Worm (Caenorhabditis elegans): ENCODE measurements around the gene cpsf-1.
"Not testable (repeated sequence)": the region's sequence is repeated elsewhere in the genome, so short reads cannot be mapped to it uniquely, and the experiment has no call there.

The cpsf-1 gene

DNA sequence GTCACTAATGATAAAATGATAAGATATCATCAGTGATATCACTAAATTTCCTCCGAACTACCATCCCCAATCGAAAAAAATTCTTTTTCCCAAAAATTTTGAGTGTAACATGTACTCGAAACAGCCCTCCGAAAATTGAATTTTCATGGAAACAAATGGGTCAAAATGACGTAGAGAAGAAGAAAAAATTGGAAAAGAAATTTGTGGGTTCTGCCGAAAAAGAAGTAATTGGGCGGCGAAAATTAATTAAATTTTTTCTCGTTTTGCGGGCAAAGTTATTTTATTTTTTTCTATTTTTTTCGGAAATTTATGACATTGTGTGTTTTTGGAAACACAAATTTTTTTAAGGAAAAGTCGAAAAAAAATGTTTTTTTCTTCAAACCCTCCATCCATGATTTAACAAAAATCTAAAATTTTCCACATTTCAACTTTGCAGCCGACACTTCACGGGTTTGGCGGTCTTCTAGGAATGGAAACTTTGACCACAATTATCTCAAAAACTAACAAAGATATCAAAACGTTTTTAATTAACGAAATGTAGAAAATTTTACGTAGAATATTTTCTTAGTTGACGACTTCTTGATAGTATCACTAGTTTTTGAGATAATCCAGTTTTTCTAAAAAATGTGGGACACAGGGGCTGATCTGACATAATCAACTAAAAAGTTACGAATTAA, 44.5 kb upstream of the cpsf-1 start:
- TF ChIP-seq egl-27 (tag; optimal IDR thresholded peaks at IDR 0.05) (no peak), fkh-10 (GFP tag; optimal IDR thresholded peaks at IDR 0.05) (no peak), lsy-12 (tag; optimal IDR thresholded peaks at IDR 0.05) (no peak), pha-4 (tag; optimal IDR thresholded peaks at IDR 0.05) (no peak), elt-2 (tag; optimal IDR thresholded peaks at IDR 0.05) (no peak), ceh-16 (tag; optimal IDR thresholded peaks at IDR 0.05) (no peak), nhr-77 (tag; optimal IDR thresholded peaks at IDR 0.05) (no peak), nhr-12 (tag; optimal IDR thresholded peaks at IDR 0.05) (no peak), ceh-9 (tag; optimal IDR thresholded peaks at IDR 0.05) (no peak), elt-3 (tag; optimal IDR thresholded peaks at IDR 0.05) (no peak), skn-1 (tag; optimal IDR thresholded peaks at IDR 0.05) (no peak), lin-39 (tag; optimal IDR thresholded peaks at IDR 0.05) (no peak), ZK546.5 (tag; optimal IDR thresholded peaks at IDR 0.05) (no peak)

DNA sequence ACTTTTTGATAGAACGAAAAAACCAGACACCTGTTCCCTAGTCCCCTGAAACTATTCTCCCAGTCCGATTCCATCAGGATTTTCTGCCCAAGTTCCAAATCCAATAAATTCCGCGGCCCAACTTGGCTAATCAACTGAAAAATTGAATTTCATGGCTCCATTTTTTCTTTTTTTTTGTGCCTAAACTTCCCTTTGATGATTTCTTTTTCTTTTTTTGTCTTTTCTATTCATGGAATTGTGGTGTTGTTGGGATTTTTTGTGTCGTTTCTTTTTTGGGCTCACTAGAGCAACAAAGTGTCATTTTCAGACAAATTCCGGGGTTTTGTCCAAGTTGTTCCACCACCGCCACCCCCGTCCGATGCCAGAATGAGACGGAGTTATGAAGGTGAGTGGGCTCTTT, 33.1 kb upstream of the cpsf-1 start, which contains the start of gene arrd-26:
TSS of gene arrd-26 (plus strand) at position 301 of the 400 bp plus-strand sequence.
- no peak for TF ChIP-seq nhr-76 (tag; optimal IDR thresholded peaks at IDR 0.05)
- TF ChIP-seq nhr-28 (tag; optimal IDR thresholded peaks at IDR 0.05), result no peak
- TF ChIP-seq hmg-11 (tag; optimal IDR thresholded peaks at IDR 0.05), result no peak
- no peak for TF ChIP-seq skn-1 (tag; optimal IDR thresholded peaks at IDR 0.05)
- no peak for TF ChIP-seq ztf-4 (tag; optimal IDR thresholded peaks at IDR 0.05)
- no peak for TF ChIP-seq elt-1 (tag; optimal IDR thresholded peaks at IDR 0.05)
- no peak for TF ChIP-seq lsy-12 (tag; optimal IDR thresholded peaks at IDR 0.05)
- TF ChIP-seq ceh-9 (tag; optimal IDR thresholded peaks at IDR 0.05), result no peak

- no peak for TF ChIP-seq ceh-16 (tag; optimal IDR thresholded peaks at IDR 0.05)
- no peak for TF ChIP-seq nhr-23 (tag; optimal IDR thresholded peaks at IDR 0.05)
Measured at ce11 chrIV:2059011-2059410, 26.2 kb upstream of the cpsf-1 start, which contains the start of gene R05C11.2. R05C11.2 (minus strand) TSS chrIV:2059111.

DNA sequence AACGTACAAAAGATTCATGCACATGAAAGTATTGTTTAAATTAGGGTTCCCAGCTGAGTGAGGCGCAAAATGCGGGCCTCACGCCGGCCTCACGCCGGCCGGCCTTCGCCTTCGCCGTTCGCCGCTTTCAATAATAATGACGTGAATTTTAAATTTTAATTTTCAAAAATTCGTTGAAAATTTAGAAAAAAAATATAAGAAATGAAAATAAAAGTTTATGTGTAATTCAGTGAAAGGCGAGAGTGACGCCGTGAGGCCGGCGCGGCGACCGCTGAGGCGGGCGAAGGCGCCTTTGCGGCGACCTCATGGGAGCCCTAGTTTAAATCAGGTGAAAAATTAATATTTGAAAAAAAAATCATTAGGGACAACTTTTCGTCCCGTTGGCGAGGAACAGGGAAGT, 24.7 kb upstream of the cpsf-1 start:
- TF ChIP-seq ama-1 (optimal IDR thresholded peaks at IDR 0.05) (no peak), hmg-11 (tag; optimal IDR thresholded peaks at IDR 0.05) (no peak), egl-27 (tag; optimal IDR thresholded peaks at IDR 0.05) (no peak), nhr-11 (tag; optimal IDR thresholded peaks at IDR 0.05) (no peak), nhr-28 (tag; optimal IDR thresholded peaks at IDR 0.05) (no peak), mml-1 (tag; optimal IDR thresholded peaks at IDR 0.05) (no peak)

DNA sequence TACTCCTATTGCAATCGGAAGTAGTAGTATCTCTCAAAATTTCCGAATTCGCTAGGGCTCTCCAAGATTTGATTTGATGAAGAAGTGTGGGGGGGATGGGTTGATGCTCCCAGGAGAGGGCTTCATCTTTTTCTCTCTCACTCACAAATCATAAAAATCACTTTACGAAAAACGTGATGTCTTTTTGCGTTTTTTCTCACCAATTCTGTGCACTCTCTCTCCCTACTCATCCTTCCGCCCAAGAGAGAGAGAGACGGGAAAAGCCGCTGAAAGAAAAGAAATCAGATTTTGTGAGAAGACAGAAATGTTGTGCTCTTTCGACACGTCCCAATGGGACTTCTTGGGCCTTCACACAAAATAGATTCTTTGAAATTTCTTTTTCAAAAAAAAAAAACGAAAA, 20.8 kb upstream of the cpsf-1 start:
- TF ChIP-seq eor-1 (tag; optimal IDR thresholded peaks at IDR 0.05) (no peak), fkh-10 (GFP tag; optimal IDR thresholded peaks at IDR 0.05) (peak; percentile 75), ceh-9 (tag; optimal IDR thresholded peaks at IDR 0.05) (peak; percentile 16), egl-5 (tag; optimal IDR thresholded peaks at IDR 0.05) (peak; percentile 15), jun-1 (tag; optimal IDR thresholded peaks at IDR 0.05) (no peak), nfya-1 (tag; optimal IDR thresholded peaks at IDR 0.05; ENCODE audit: insufficient read depth) (peak; percentile 61), lin-39 (tag; optimal IDR thresholded peaks at IDR 0.05) (peak; percentile 86)

DNA sequence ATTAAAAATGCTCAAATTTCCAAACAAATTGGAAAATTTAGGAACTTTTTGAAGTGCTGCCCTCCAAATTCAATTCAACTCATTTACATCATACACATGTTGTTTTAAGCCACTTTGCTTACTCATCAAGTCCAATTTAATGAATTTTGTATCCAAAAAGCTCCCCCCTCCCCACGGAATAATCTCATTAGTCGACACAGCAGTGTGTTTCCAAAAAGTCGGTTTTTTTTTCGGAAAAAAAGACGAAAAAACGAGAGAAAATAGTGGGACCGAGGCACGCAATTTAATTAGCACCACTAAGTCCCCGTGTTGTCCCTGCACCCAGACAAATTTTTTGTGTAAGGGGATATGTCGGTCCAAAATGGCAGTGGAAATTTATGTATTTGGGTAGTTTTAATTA, 19.5 kb upstream of the cpsf-1 start:
- TF ChIP-seq nfya-1 (tag; optimal IDR thresholded peaks at IDR 0.05; ENCODE audit: insufficient read depth), result peak; percentile 11
- TF ChIP-seq hmg-11 (tag; optimal IDR thresholded peaks at IDR 0.05), result peak; percentile 2
- peak; percentile 21 for TF ChIP-seq tbx-2 (tag; optimal IDR thresholded peaks at IDR 0.05)
- no peak for TF ChIP-seq elt-3 (tag; optimal IDR thresholded peaks at IDR 0.05)

DNA sequence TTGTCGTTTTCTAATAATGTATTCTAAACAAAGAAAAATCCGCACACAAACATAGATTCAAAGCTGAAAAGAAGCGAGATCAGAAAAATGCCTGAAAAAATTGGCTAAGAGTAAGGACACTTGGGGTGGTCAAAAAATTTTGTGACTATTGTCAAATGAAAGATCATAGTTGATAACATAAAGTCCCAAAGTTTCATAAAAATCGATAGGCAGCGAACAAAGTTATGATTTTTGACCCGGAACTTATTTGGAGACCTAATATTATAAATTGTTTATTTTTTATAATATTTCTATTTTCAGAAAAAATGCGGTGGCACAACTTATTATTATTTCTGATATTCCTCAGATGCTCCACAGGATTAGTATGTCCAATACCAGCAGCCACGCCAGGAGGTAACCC, 18.4 kb upstream of the cpsf-1 start, which contains the start of gene R05C11.4:
TSS of gene R05C11.4 (plus strand) at position 301 of the 400 bp plus-strand sequence.
- TF ChIP-seq nhr-12, jun-1, hmg-11 (tag; optimal IDR thresholded peaks at IDR 0.05): not testable (repeated sequence)

All from whole organism, L3 larva.